Fruit fly (Drosophila melanogaster) whole organism, prepupa: Measurements from ENCODE around the gene rdx.

Experiments used
- Blimp-1 ChIP-seq: fragments of 200-800 bp; sonication (Bioruptor generic); optimal IDR thresholded peaks from 3 replicates; lab custom pipeline; 2017; ENCODE audit warnings: missing biosample characterization, missing genetic modification characterization, mild to moderate bottlenecking, moderate library complexity, missing genetic modification reagents
- CG10631 ChIP-seq: fragments of 200-800 bp; sonication (Bioruptor generic); optimal IDR thresholded peaks from 2 replicates; lab custom pipeline; 2016; ENCODE audit warnings: missing biosample characterization, missing genetic modification characterization
- CG10669 ChIP-seq: fragments of 200-800 bp; sonication (Bioruptor generic); optimal IDR thresholded peaks from 3 replicates; lab custom pipeline; 2018; ENCODE audit warnings: missing biosample characterization, mild to moderate bottlenecking, missing genetic modification characterization, moderate library complexity
- CG11294 ChIP-seq: fragments of 200-800 bp; sonication (Bioruptor generic); IDR thresholded peaks from 2 replicates; pipeline ENCODE4 v1.3.6; 2022; ENCODE audit warnings: missing biosample characterization, missing genetic modification characterization
- CG11762 ChIP-seq: fragments of 200-800 bp; sonication (Bioruptor generic); optimal IDR thresholded peaks from 3 replicates; lab custom pipeline; 2016; ENCODE audit warnings: missing biosample characterization, missing genetic modification characterization; ENCODE audit not compliant: insufficient read depth
- CG15336 ChIP-seq: fragments of 200-800 bp; sonication (Bioruptor generic); IDR thresholded peaks from 2 replicates; pipeline ENCODE4 v1.3.6; 2022; ENCODE audit warnings: missing biosample characterization, missing genetic modification characterization
- CG1621 ChIP-seq: fragments of 200-800 bp; sonication (Bioruptor generic); optimal IDR thresholded peaks from 3 replicates; lab custom pipeline; 2018; ENCODE audit warnings: missing biosample characterization, mild to moderate bottlenecking, missing genetic modification characterization
- CG16779 ChIP-seq: fragments of 200-800 bp; sonication (Bioruptor generic); optimal IDR thresholded peaks from 3 replicates; lab custom pipeline; 2017; ENCODE audit warnings: missing biosample characterization, mild to moderate bottlenecking, missing genetic modification characterization
- CG3032 ChIP-seq: fragments of 200-800 bp; optimal IDR thresholded peaks from 2 replicates; lab custom pipeline; 2019; ENCODE audit warnings: missing biosample characterization, mild to moderate bottlenecking, missing genetic modification characterization, moderate library complexity
- CG31627 ChIP-seq: fragments of 200-800 bp; sonication (Bioruptor generic); optimal IDR thresholded peaks from 3 replicates; lab custom pipeline; 2016; ENCODE audit warnings: missing biosample characterization, missing genetic modification characterization
- CG34406 ChIP-seq: fragments of 200-800 bp; sonication (Bioruptor generic); optimal IDR thresholded peaks from 3 replicates; lab custom pipeline; 2016; ENCODE audit warnings: missing biosample characterization, missing genetic modification characterization
- CG3919 ChIP-seq: fragments of 200-800 bp; sonication (Bioruptor generic); optimal IDR thresholded peaks from 3 replicates; lab custom pipeline; 2016; ENCODE audit warnings: missing biosample characterization, missing genetic modification characterization
- CG6163 ChIP-seq: fragments of 200-800 bp; sonication (Bioruptor generic); IDR thresholded peaks from 3 replicates; pipeline ENCODE4 v1.3.6; 2022; ENCODE audit warnings: missing biosample characterization, missing genetic modification characterization
- CG6808 ChIP-seq: fragments of 200-800 bp; sonication (Bioruptor generic); optimal IDR thresholded peaks from 3 replicates; lab custom pipeline; 2017; ENCODE audit warnings: missing biosample characterization, missing genetic modification characterization, mild to moderate bottlenecking, moderate library complexity, missing genetic modification reagents
- CG6854 ChIP-seq: fragments of 200-800 bp; sonication (Bioruptor generic); optimal IDR thresholded peaks from 2 replicates; lab custom pipeline; 2017; ENCODE audit warnings: missing biosample characterization, mild to moderate bottlenecking, missing genetic modification characterization
- CG7368 ChIP-seq: fragments of 200-800 bp; sonication (Bioruptor generic); optimal IDR thresholded peaks from 3 replicates; lab custom pipeline; 2016; ENCODE audit warnings: missing biosample characterization, missing genetic modification characterization
- CG8119 ChIP-seq: fragments of 200-800 bp; sonication (Bioruptor generic); IDR thresholded peaks from 3 replicates; pipeline ENCODE4 v1.3.6; 2022; ENCODE audit warnings: missing biosample characterization, missing genetic modification characterization
- CG8319 ChIP-seq: fragments of 200-800 bp; sonication (Bioruptor generic); optimal IDR thresholded peaks from 3 replicates; lab custom pipeline; 2016; ENCODE audit warnings: missing biosample characterization, missing genetic modification characterization
- CG9139 ChIP-seq: fragments of 200-800 bp; sonication (Bioruptor generic); optimal IDR thresholded peaks from 3 replicates; lab custom pipeline; 2017; ENCODE audit warnings: missing biosample characterization, mild to moderate bottlenecking, missing genetic modification characterization
- Eip75B ChIP-seq: fragments of 200-800 bp; sonication (Bioruptor generic); optimal IDR thresholded peaks from 3 replicates; lab custom pipeline; 2016; ENCODE audit warnings: missing biosample characterization, missing genetic modification characterization
- Eip78C ChIP-seq: fragments of 200-800 bp; sonication (Bioruptor generic); peaks from one replicate; lab custom pipeline; 2016; ENCODE audit warnings: missing biosample characterization, missing genetic modification characterization
- Eip93F ChIP-seq: fragments of 200-800 bp; sonication (Bioruptor generic); optimal IDR thresholded peaks from 2 replicates; lab custom pipeline; 2016; ENCODE audit warnings: missing biosample characterization, mild to moderate bottlenecking, missing genetic modification characterization
- Ets21C ChIP-seq: fragments of 200-800 bp; sonication (Bioruptor generic); optimal IDR thresholded peaks from 3 replicates; lab custom pipeline; 2016; ENCODE audit warnings: missing biosample characterization, missing genetic modification characterization
- Ets96B ChIP-seq: fragments of 200-800 bp; optimal IDR thresholded peaks from 2 replicates; lab custom pipeline; 2019; ENCODE audit warnings: missing biosample characterization, mild to moderate bottlenecking, missing genetic modification characterization, moderate library complexity
- Gug ChIP-seq: fragments of 200-800 bp; sonication (Bioruptor generic); IDR thresholded peaks from 2 replicates; pipeline ENCODE4 v1.3.6; 2022; ENCODE audit warnings: missing biosample characterization, missing genetic modification characterization
- Hr38 ChIP-seq: sonication (Bioruptor generic); optimal IDR thresholded peaks from 2 replicates; lab custom pipeline; 2016; ENCODE audit warnings: missing biosample characterization, missing genetic modification characterization
- Hr4 ChIP-seq: fragments of 200-800 bp; sonication (Bioruptor generic); optimal IDR thresholded peaks from 3 replicates; lab custom pipeline; 2016; ENCODE audit warnings: missing biosample characterization, missing genetic modification characterization
- Lpt ChIP-seq: fragments of 200-800 bp; sonication (Bioruptor generic); optimal IDR thresholded peaks from 3 replicates; lab custom pipeline; 2016; ENCODE audit warnings: missing biosample characterization, missing genetic modification characterization
- Met ChIP-seq: fragments of 200-800 bp; sonication (Bioruptor generic); optimal IDR thresholded peaks from 3 replicates; lab custom pipeline; 2016; ENCODE audit warnings: missing biosample characterization, missing genetic modification characterization
- OdsH ChIP-seq: fragments of 200-800 bp; sonication (Bioruptor generic); optimal IDR thresholded peaks from 3 replicates; lab custom pipeline; 2016; ENCODE audit warnings: missing biosample characterization, missing genetic modification characterization
- Smox ChIP-seq: fragments of 200-800 bp; sonication (Bioruptor generic); optimal IDR thresholded peaks from 3 replicates; lab custom pipeline; 2016; ENCODE audit warnings: missing biosample characterization, missing genetic modification characterization
- Sox102F ChIP-seq: fragments of 200-800 bp; sonication (Bioruptor generic); optimal IDR thresholded peaks from 2 replicates; lab custom pipeline; 2016; ENCODE audit warnings: missing biosample characterization, mild to moderate bottlenecking, missing genetic modification characterization
- acj6 ChIP-seq: fragments of 200-800 bp; sonication (Bioruptor generic); optimal IDR thresholded peaks from 3 replicates; lab custom pipeline; 2016; ENCODE audit warnings: missing biosample characterization, missing genetic modification characterization
- cyc ChIP-seq: fragments of 200-800 bp; sonication (Bioruptor generic); optimal IDR thresholded peaks from 3 replicates; lab custom pipeline; 2016; ENCODE audit warnings: missing biosample characterization, missing genetic modification characterization
- eg ChIP-seq: fragments of 200-800 bp; sonication (Bioruptor generic); IDR thresholded peaks from 3 replicates; pipeline ENCODE4 v1.3.6; 2022; ENCODE audit warnings: missing biosample characterization, missing genetic modification characterization
- esn ChIP-seq: fragments of 200-800 bp; sonication (Bioruptor generic); optimal IDR thresholded peaks from 2 replicates; lab custom pipeline; 2016; ENCODE audit warnings: missing biosample characterization, mild to moderate bottlenecking, missing genetic modification characterization, moderate library complexity
- fd85E ChIP-seq: fragments of 200-800 bp; sonication (Bioruptor generic); optimal IDR thresholded peaks from 3 replicates; lab custom pipeline; 2016; ENCODE audit warnings: missing biosample characterization, missing genetic modification characterization
- fkh ChIP-seq: fragments of 200-800 bp; sonication (Bioruptor generic); optimal IDR thresholded peaks from 3 replicates; lab custom pipeline; 2017; ENCODE audit warnings: missing biosample characterization, mild to moderate bottlenecking, missing genetic modification characterization, moderate library complexity
- lz ChIP-seq: fragments of 200-800 bp; sonication (Bioruptor generic); optimal IDR thresholded peaks from 3 replicates; lab custom pipeline; 2016; ENCODE audit warnings: missing biosample characterization, missing genetic modification characterization
- net ChIP-seq: fragments of 200-800 bp; sonication (Bioruptor generic); optimal IDR thresholded peaks from 3 replicates; lab custom pipeline; 2016; ENCODE audit warnings: missing biosample characterization, missing genetic modification characterization
- spab ChIP-seq: fragments of 200-800 bp; sonication (Bioruptor generic); optimal IDR thresholded peaks from 2 replicates; lab custom pipeline; 2017; ENCODE audit warnings: missing biosample characterization, mild to moderate bottlenecking, missing genetic modification characterization, missing genetic modification reagents
- ss ChIP-seq, 2 experiments: fragments of 200-800 bp; sonication (Bioruptor generic); optimal IDR thresholded peaks; 2 replicates in 1 of 2; 3 replicates in 1 of 2; lab custom pipeline; 2017 to 2018; ENCODE audit warnings: mild to moderate bottlenecking in 2 of 2, missing biosample characterization in 2 of 2, missing genetic modification characterization in 2 of 2, moderate library complexity in 1 of 2
- svp ChIP-seq: fragments of 200-800 bp; sonication (Bioruptor generic); peaks from one replicate; lab custom pipeline; 2016; ENCODE audit warnings: missing biosample characterization, missing genetic modification characterization
- topi ChIP-seq: fragments of 200-800 bp; sonication (Bioruptor generic); optimal IDR thresholded peaks from 3 replicates; lab custom pipeline; 2016; ENCODE audit warnings: missing biosample characterization, missing genetic modification characterization
- vri ChIP-seq: fragments of 200-800 bp; sonication (Bioruptor generic); optimal IDR thresholded peaks from 3 replicates; lab custom pipeline; 2016; ENCODE audit warnings: missing biosample characterization, mild to moderate bottlenecking, missing genetic modification characterization

The rdx gene

DNA sequence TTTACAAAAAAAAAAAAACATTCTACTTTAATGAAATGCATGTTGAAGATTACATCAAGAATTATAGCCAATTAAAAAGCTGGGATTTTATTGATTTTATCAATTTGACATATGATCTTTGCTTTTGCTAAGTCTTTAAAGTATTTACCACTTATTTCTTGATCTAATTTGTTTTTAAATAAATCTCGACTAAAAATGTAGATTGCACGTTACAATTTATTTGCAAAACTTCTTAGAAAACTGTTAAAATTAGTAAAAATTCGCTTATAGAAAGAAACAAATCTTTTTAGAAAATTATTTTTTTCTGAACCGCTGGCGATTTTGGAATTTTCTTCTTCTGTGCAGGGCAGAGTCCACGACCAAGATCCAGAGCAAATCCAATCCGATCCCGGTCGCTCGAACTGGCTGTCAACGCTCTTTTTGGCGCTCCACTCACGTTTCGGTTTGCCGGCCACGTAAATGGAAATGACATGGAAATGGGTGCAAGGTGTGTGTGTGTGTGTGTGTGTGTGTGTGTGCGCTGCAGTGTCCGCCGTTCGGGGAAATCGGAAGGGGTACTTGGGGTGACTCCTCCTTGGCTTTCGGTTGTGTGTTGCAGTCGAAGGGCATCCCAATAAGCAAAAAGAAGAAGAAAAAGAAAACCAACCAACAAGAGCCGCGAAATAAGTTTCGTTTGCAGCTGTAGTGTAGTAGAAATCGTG lies 29.6 kb downstream of the rdx start (continued):
- TF ChIP-seq CG3919 (peak; percentile 63), Sox102F (GFP tag; lab: Kevin White, UChicago) (peak; percentile 8), Met (GFP tag; lab: Kevin White, UChicago) (peak; percentile 60), CG6163 (GFP tag; lab: Robert Waterston, UW) (0 out of 3 replicates have a peak, but pooled peaks have one; percentile 34), topi (GFP tag; lab: Kevin White, UChicago) (peak; percentile 63), lz (GFP tag; lab: Kevin White, UChicago) (peak; percentile 45), CG15336 (GFP tag; lab: Robert Waterston, UW) (no peak), CG8319 (GFP tag; lab: Kevin White, UChicago) (peak; percentile 37), CG6808 (GFP tag; lab: Kevin White, UChicago) (peak; percentile 3), Hr4 (GFP tag; lab: Kevin White, UChicago) (peak; percentile 5), vri (no peak), CG10669 (GFP tag; lab: Kevin White, UChicago) (no peak), Ets21C (GFP tag; lab: Kevin White, UChicago) (no peak), Lpt (GFP tag; lab: Kevin White, UChicago) (no peak), cyc (GFP tag; lab: Kevin White, UChicago) (peak; percentile 38), Ets96B (tag; lab: Kevin White, UChicago) (no peak), CG31627 (GFP tag; lab: Kevin White, UChicago) (peak; percentile 47), esn (peak; percentile 67), CG8119 (GFP tag; lab: Robert Waterston, UW) (no peak), Hr38 (GFP tag; lab: Kevin White, UChicago) (no peak), OdsH (GFP tag; lab: Kevin White, UChicago) (peak; percentile 52), fkh (GFP tag; lab: Kevin White, UChicago) (no peak), Eip93F (GFP tag; lab: Kevin White, UChicago) (no peak), acj6 (GFP tag; lab: Kevin White, UChicago) (peak; percentile 53), Blimp-1 (no peak), CG1621 (tag; lab: Kevin White, UChicago) (no peak), spab (GFP tag; lab: Kevin White, UChicago) (no peak), CG7368 (GFP tag; lab: Kevin White, UChicago) (no peak), fd85E (GFP tag; lab: Kevin White, UChicago) (no peak), CG10631 (GFP tag; lab: Kevin White, UChicago) (peak; percentile 8), CG3032 (tag; lab: Kevin White, UChicago) (no peak), Eip75B (GFP tag; lab: Kevin White, UChicago) (peak; percentile 45)

DNA sequence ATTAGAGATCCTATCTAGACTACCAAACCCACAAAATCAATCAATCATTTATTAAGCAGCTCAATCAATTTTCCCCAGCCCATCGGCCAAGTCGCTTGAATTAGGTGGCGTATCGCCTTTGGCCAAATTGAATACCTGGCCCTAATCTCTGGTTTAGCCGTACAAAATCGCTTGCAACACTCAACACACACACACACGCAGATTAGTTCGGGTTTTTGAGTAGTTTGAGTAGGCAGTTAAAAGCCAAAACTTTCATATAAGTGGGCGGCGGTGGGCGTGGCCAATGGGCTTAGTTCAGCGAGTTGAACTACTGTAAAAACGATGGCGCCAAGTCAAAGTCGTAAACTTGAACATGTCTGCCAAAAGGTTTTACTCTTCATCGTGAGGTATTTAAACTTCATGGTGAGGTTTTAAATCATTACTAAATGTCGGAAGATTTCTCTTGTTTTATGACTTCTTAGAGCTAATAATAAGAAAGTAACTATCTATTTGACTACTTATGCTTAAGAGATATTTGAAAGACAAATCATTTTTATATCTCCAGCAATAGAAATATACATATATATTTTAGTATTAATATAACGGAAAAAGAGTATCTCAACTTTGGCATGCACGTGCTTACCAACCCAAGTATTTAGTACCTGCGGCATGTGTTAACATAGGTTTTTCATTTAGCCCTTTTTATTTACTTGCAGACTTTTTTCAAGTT lies 30.5 kb downstream of the rdx start:
- no peak for TF ChIP-seq Gug (GFP tag; lab: Robert Waterston, UW)
- TF ChIP-seq ss (GFP tag; optimal IDR thresholded peaks at IDR 0.05; lab: Kevin White, UChicago): no peak
- TF ChIP-seq CG15336 (GFP tag; lab: Robert Waterston, UW): 0 out of 2 replicates have a peak, but pooled peaks have one; percentile 28
- TF ChIP-seq Eip78C (GFP tag; lab: Kevin White, UChicago): peak; percentile 18
- TF ChIP-seq eg (GFP tag; lab: Robert Waterston, UW): no peak

DNA sequence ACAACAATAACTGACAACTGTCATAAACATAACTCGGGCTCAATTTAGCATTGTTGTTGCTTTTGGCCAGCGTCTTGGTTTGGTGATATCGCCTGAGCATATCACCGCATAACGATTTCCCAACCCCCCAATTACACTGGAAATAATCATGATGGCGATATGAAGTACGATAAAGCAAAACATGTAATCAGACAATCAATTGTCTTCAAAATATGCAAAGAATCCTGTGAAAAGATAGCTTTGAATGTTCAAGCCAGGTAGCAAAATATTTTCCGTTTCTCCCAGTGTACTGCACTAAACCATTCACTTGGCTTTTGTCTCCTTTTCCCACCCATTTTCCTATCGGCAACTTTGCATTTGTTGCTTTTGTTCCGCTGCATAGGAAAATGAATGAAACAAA lies 32.3 kb downstream of the rdx start:
- TF ChIP-seq Smox (no peak), svp (GFP tag; lab: Kevin White, UChicago) (no peak), CG6808 (GFP tag; lab: Kevin White, UChicago) (no peak), CG9139 (GFP tag; lab: Kevin White, UChicago) (no peak), Blimp-1 (no peak), CG11294 (GFP tag; lab: Robert Waterston, UW) (peak; percentile 65; the same call in 1 of the 2 replicates), CG16779 (peak; percentile 26), CG6163 (GFP tag; lab: Robert Waterston, UW) (peak; percentile 89), CG8319 (GFP tag; lab: Kevin White, UChicago) (peak; percentile 42), CG10631 (GFP tag; lab: Kevin White, UChicago) (peak; percentile 48), Eip75B (GFP tag; lab: Kevin White, UChicago) (peak; percentile 4), CG6854 (GFP tag; lab: Kevin White, UChicago) (no peak), Hr38 (GFP tag; lab: Kevin White, UChicago) (peak; percentile 40), Eip78C (GFP tag; lab: Kevin White, UChicago) (peak; percentile 82), CG3919 (peak; percentile 80), CG11762 (peak; percentile 62), fkh (GFP tag; lab: Kevin White, UChicago) (no peak), net (GFP tag; lab: Kevin White, UChicago) (peak; percentile 25), esn (no peak), CG3032 (tag; lab: Kevin White, UChicago) (no peak), CG34406 (no peak)
